Worm (Caenorhabditis elegans) whole organism, L3 larva: Measurements from ENCODE around the gene srz-1.
"Not testable (repeated sequence)": the region's sequence is repeated elsewhere in the genome, so short reads cannot be mapped to it uniquely, and the experiment has no call there.

Experiments used
- R02D3.7 ChIP-seq: fragments of 150-350 bp; optimal IDR thresholded peaks from 2 replicates; lab custom pipeline; 2014; ENCODE audit warnings: missing biosample characterization, missing genetic modification characterization
- ZK546.5 ChIP-seq: sonication (generic microtip); optimal IDR thresholded peaks from 2 replicates; lab custom pipeline; 2017; ENCODE audit warnings: missing biosample characterization, missing genetic modification characterization
- ama-1 ChIP-seq: fragments of 150-350 bp; optimal IDR thresholded peaks from 2 replicates; lab custom pipeline; 2018
- ceh-82 ChIP-seq: fragments of 150-350 bp; optimal IDR thresholded peaks from 2 replicates; lab custom pipeline; 2014; ENCODE audit warnings: missing biosample characterization, missing genetic modification characterization
- ceh-9 ChIP-seq: sonication (generic microtip); optimal IDR thresholded peaks from 2 replicates; lab custom pipeline; 2018; ENCODE audit warnings: missing biosample characterization, missing genetic modification characterization
- daf-12 ChIP-seq: fragments of 150-350 bp; optimal IDR thresholded peaks from 2 replicates; lab custom pipeline; 2014; ENCODE audit warnings: missing biosample characterization, missing genetic modification reagents, missing genetic modification characterization
- egl-27 ChIP-seq: sonication (generic microtip); optimal IDR thresholded peaks from 4 replicates; lab custom pipeline; 2017; ENCODE audit warnings: missing biosample characterization, missing genetic modification reagents, missing genetic modification characterization
- egl-5 ChIP-seq: fragments of 150-350 bp; optimal IDR thresholded peaks from 2 replicates; lab custom pipeline; 2017; ENCODE audit warnings: missing biosample characterization, missing genetic modification reagents, missing genetic modification characterization, inconsistent platforms
- elt-1 ChIP-seq: fragments of 150-350 bp; optimal IDR thresholded peaks from 2 replicates; lab custom pipeline; 2014; ENCODE audit warnings: missing biosample characterization, missing genetic modification characterization
- elt-3 ChIP-seq, 3 experiments: fragments of 150-350 bp in 1 of 3; sonication (generic microtip) in 2 of 3; optimal IDR thresholded peaks; 2 replicates in 2 of 3; 4 replicates in 1 of 3; lab custom pipeline; 2014 to 2017; ENCODE audit warnings: missing biosample characterization in 3 of 3, missing genetic modification characterization in 3 of 3
- eor-1 ChIP-seq, 2 experiments: fragments of 150-350 bp; optimal IDR thresholded peaks; 2 replicates each; lab custom pipeline; 2014 to 2018; ENCODE audit warnings: missing biosample characterization in 2 of 2, missing genetic modification characterization in 2 of 2
- fkh-10 ChIP-seq: sonication (generic microtip); optimal IDR thresholded peaks from 2 replicates; lab custom pipeline; 2017; ENCODE audit warnings: missing biosample characterization, missing genetic modification reagents, missing genetic modification characterization
- fos-1 ChIP-seq: fragments of 150-350 bp; optimal IDR thresholded peaks from 2 replicates; lab custom pipeline; 2014; ENCODE audit warnings: missing biosample characterization, missing genetic modification characterization
- lin-15B ChIP-seq: fragments of 150-350 bp; optimal IDR thresholded peaks from 2 replicates; lab custom pipeline; 2014; ENCODE audit warnings: missing biosample characterization, missing genetic modification characterization
- lin-39 ChIP-seq: fragments of 150-350 bp; optimal IDR thresholded peaks from 2 replicates; lab custom pipeline; 2018; ENCODE audit warnings: missing biosample characterization, missing genetic modification reagents, missing genetic modification characterization
- lsy-12 ChIP-seq: sonication (generic microtip); optimal IDR thresholded peaks from 2 replicates; lab custom pipeline; 2016; ENCODE audit warnings: mild to moderate bottlenecking, missing genetic modification characterization, missing compliant biosample characterization
- mdl-1 ChIP-seq: fragments of 150-350 bp; optimal IDR thresholded peaks from 2 replicates; lab custom pipeline; 2014; ENCODE audit warnings: missing biosample characterization, missing genetic modification characterization
- nfya-1 ChIP-seq: sonication (generic microtip); optimal IDR thresholded peaks from 2 replicates; lab custom pipeline; 2017; ENCODE audit warnings: missing genetic modification characterization, mild to moderate bottlenecking, missing compliant biosample characterization, antibody characterized with exemption, moderate library complexity; ENCODE audit not compliant: insufficient read depth
- nhr-11 ChIP-seq: fragments of 150-350 bp; optimal IDR thresholded peaks from 2 replicates; lab custom pipeline; 2014; ENCODE audit warnings: missing biosample characterization, missing genetic modification characterization
- nhr-12 ChIP-seq: fragments of 150-350 bp; optimal IDR thresholded peaks from 2 replicates; lab custom pipeline; 2014; ENCODE audit warnings: missing biosample characterization, missing genetic modification characterization
- nhr-23 ChIP-seq: fragments of 150-350 bp; optimal IDR thresholded peaks from 2 replicates; lab custom pipeline; 2014; ENCODE audit warnings: missing biosample characterization, missing genetic modification reagents, missing genetic modification characterization
- nhr-25 ChIP-seq: sonication (generic microtip); optimal IDR thresholded peaks from 2 replicates; lab custom pipeline; 2017; ENCODE audit warnings: missing biosample characterization, missing genetic modification characterization
- nhr-28 ChIP-seq: fragments of 150-350 bp; optimal IDR thresholded peaks from 2 replicates; lab custom pipeline; 2014; ENCODE audit warnings: missing biosample characterization, missing genetic modification characterization
- nhr-43 ChIP-seq: sonication (generic microtip); optimal IDR thresholded peaks from 2 replicates; lab custom pipeline; 2016; ENCODE audit warnings: mild to moderate bottlenecking, missing genetic modification characterization, missing compliant biosample characterization; ENCODE audit not compliant: poor library complexity, severe bottlenecking
- nhr-67 ChIP-seq: fragments of 150-350 bp; optimal IDR thresholded peaks from 2 replicates; lab custom pipeline; 2014; ENCODE audit warnings: missing biosample characterization, missing genetic modification characterization
- nhr-76 ChIP-seq: fragments of 150-350 bp; sonication (generic microtip); optimal IDR thresholded peaks from 5 replicates; lab custom pipeline; 2014; ENCODE audit warnings: missing biosample characterization, missing genetic modification characterization
- nhr-77 ChIP-seq: fragments of 150-350 bp; optimal IDR thresholded peaks from 2 replicates; lab custom pipeline; 2014; ENCODE audit warnings: missing biosample characterization, missing genetic modification characterization
- pha-4 ChIP-seq: fragments of 150-350 bp; optimal IDR thresholded peaks from 2 replicates; lab custom pipeline; 2014; ENCODE audit warnings: missing biosample characterization, missing genetic modification reagents, missing genetic modification characterization
- pqm-1 ChIP-seq: fragments of 150-350 bp; optimal IDR thresholded peaks from 2 replicates; lab custom pipeline; 2017; ENCODE audit warnings: missing biosample characterization, missing genetic modification characterization, inconsistent platforms
- sea-2 ChIP-seq: fragments of 150-350 bp; sonication (generic microtip); optimal IDR thresholded peaks from 4 replicates; lab custom pipeline; 2014; ENCODE audit warnings: missing biosample characterization, missing genetic modification reagents, missing genetic modification characterization
- skn-1 ChIP-seq: fragments of 150-350 bp; optimal IDR thresholded peaks from 2 replicates; lab custom pipeline; 2014; ENCODE audit warnings: missing biosample characterization, missing genetic modification characterization
- snpc-4 ChIP-seq: fragments of 150-350 bp; optimal IDR thresholded peaks from 2 replicates; lab custom pipeline; 2014; ENCODE audit warnings: missing biosample characterization, missing genetic modification characterization
- tbx-2 ChIP-seq: sonication (generic microtip); optimal IDR thresholded peaks from 2 replicates; lab custom pipeline; 2016; ENCODE audit warnings: mild to moderate bottlenecking, missing genetic modification characterization, missing compliant biosample characterization
- unc-39 ChIP-seq: sonication (generic microtip); optimal IDR thresholded peaks from 4 replicates; lab custom pipeline; 2017; ENCODE audit warnings: missing biosample characterization, missing genetic modification characterization
- unc-62 ChIP-seq: fragments of 150-350 bp; sonication (generic microtip); optimal IDR thresholded peaks from 4 replicates; lab custom pipeline; 2014; ENCODE audit warnings: missing biosample characterization, missing genetic modification reagents, missing genetic modification characterization
- zag-1 ChIP-seq: fragments of 150-350 bp; optimal IDR thresholded peaks from 2 replicates; lab custom pipeline; 2014; ENCODE audit warnings: missing biosample characterization, missing genetic modification characterization

Gene srz-1

DNA sequence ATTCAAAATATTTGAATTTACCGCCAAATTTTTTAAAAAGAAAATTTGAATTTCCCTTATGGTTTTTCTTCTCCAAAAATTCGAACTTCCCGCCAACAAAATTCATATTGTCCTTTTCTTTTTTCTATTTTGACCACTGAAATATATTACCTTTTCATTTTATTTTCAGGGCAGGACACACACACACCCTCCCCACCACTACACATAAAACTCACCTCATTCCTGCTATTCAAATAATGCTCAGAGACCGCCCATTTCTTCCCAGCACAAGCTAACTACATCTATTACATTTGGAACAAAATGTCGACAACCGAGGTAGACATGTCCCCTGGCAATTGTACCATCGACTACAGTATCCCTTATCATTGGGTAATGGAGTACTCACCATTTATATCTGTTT lies 21.4 kb upstream of the srz-1 start, which contains the start of gene W06G6.15:
Gene W06G6.15, plus strand, starts transcription at position 301 of the 400 bp plus-strand sequence.
- not testable (repeated sequence) for TF ChIP-seq lin-15B (tag; lab: Kevin White, UChicago); lsy-12 (tag; lab: Kevin White, UChicago); daf-12
- TF ChIP-seq, all 47 proteins: peak for 0; not testable (repeated sequence) for 47

DNA sequence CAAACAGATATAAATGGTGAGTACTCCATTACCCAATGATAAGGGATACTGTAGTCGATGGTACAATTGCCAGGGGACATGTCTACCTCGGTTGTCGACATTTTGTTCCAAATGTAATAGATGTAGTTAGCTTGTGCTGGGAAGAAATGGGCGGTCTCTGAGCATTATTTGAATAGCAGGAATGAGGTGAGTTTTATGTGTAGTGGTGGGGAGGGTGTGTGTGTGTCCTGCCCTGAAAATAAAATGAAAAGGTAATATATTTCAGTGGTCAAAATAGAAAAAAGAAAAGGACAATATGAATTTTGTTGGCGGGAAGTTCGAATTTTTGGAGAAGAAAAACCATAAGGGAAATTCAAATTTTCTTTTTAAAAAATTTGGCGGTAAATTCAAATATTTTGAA lies 14.8 kb upstream of the srz-1 start, which contains the start of gene Y70C5B.2:
Gene Y70C5B.2, minus strand, starts transcription at position 101 of the 400 bp plus-strand sequence.
- not testable (repeated sequence) for TF ChIP-seq unc-39, snpc-4, nhr-11 (tag; lab: Kevin White, UChicago)

DNA sequence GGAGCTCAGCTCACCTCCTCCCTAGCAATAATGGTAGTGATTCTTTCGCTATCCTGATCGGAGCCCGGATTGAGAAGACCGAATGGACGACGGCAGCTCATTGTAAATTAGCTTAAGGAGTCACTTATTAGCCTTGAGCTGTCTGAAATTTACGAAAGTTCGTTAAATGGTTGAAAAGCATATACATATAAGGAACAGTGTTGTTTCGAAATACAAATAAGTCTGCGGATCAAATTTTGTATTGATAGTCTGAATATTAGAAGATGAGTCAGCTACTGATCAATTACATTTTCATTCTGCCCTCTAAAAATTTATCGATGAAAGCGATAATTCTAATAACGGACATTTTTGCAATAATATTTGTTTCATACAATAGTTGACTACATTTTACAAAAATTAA lies 9.0 kb upstream of the srz-1 start, which contains the start of gene F14F8.14:
Gene F14F8.14, minus strand, starts transcription at position 101 of the 400 bp plus-strand sequence.
- TF ChIP-seq pha-4 (tag; lab: Kevin White, UChicago), result no peak
- no peak for TF ChIP-seq ceh-82 (tag; lab: Kevin White, UChicago)
- no peak for TF ChIP-seq nhr-43
- no peak for TF ChIP-seq pqm-1
- no peak for TF ChIP-seq nhr-67 (tag; lab: Kevin White, UChicago)
- TF ChIP-seq snpc-4 (tag; lab: Kevin White, UChicago), result no peak
- no peak for TF ChIP-seq R02D3.7 (tag; lab: Kevin White, UChicago)
- no peak for TF ChIP-seq elt-1 (tag; lab: Kevin White, UChicago)
- TF ChIP-seq fkh-10 (GFP tag; lab: Kevin White, UChicago), result no peak
- no peak for TF ChIP-seq nhr-28 (tag; lab: Kevin White, UChicago)
- TF ChIP-seq skn-1, result no peak
- no peak for TF ChIP-seq ZK546.5
- TF ChIP-seq mdl-1, result no peak
- no peak for TF ChIP-seq lin-15B (tag; lab: Kevin White, UChicago)
- TF ChIP-seq nhr-23 (tag; lab: Kevin White, UChicago), result no peak
- no peak for TF ChIP-seq egl-27 (tag; lab: Kevin White, UChicago)
- TF ChIP-seq nhr-12, result no peak
- no peak for TF ChIP-seq unc-62
- no peak for TF ChIP-seq ceh-9 (tag; lab: Kevin White, UChicago)

DNA sequence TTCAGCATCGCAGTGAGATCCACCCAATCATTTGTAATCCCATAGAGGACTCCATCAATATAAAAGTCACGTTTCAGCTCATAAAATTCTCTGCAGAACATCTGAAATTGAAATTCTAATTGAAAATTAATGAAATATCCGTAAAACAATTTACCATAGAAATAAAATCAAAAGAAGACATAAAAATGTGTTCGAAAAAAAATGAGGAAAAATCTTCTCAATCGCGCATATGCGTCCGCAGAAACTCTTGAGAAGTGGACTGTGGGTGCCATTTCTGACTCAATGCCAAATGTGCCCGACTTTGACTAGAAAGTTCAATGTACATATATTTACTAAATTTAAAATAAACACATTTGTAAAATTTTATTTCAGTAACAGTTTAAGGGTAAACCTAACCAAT lies 7.2 kb upstream of the srz-1 start, which contains the start of gene F14F8.9:
Gene F14F8.9, minus strand, starts transcription at position 101 of the 400 bp plus-strand sequence.
- TF ChIP-seq egl-27 (tag; lab: Kevin White, UChicago), result no peak

DNA sequence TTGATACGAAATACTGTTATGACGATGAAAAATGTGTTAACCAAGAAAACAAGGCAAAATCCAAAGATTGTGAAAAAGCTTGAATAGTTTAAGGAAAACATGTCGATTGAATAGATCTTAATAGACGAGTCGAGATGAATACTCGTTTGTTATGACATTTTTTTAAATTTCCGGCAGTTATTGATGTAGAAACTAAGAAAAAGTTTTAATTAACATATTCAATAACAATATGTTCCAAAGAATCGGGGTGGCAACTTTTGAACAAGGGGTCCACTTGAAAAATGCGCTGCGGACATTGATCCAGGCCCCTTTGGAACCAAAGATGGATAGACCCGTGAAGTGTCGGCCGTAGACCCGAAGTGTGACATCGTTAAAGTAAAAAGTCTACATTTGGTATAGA lies 4.5 kb upstream of the srz-1 start, which contains the start of gene str-61:
Gene str-61, minus strand, starts transcription at position 101 of the 400 bp plus-strand sequence.
- TF ChIP-seq nhr-25 (no peak), nfya-1 (no peak)

DNA sequence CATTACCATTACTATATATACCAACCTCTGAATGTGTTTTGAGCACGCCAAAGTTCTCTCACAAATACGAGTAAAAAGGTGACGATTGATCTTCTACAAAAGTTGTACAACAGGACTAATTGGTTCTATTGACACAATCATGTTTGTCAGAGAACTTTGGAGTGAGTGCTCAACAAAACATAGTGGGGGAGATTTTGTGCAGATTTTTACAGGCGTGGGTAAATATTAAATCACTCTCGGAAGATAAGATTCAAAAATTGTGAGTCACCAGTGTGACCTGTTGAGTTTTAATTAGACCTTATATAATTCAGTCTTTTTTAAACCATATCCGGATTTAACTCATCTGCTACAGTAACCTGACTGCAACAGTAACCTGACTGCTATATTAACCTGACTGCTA lies 3.5 kb upstream of the srz-1 start, which contains the start of gene F14F8.8:
Gene F14F8.8, minus strand, starts transcription at position 101 of the 400 bp plus-strand sequence.
- TF ChIP-seq nhr-25 (no peak), lin-39 (tag; lab: Kevin White, UChicago) (no peak), nhr-23 (tag; lab: Kevin White, UChicago) (no peak)

DNA sequence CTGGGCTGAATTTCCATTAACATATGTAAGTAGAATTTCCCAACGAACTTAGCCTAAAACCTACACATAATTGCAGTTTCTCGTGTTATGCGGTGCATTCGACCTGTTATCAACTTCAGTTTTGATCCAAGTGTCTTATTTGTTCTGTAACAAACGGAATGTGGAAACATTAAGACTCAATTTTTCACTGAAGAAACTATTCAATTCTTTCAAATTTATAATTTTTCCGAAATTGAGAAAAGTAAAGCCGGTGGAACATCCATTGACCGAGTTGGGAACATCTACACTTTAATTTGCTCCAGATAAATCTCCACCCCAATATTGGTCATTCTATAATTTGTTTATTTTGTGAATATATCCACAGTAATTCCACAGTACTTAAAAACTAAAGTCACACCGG lies 1.3 kb upstream of the srz-1 start:
- TF ChIP-seq fos-1 (tag; lab: Kevin White, UChicago) (no peak), eor-1 (tag; optimal IDR thresholded peaks at IDR 0.05; lab: Kevin White, UChicago) (no peak), elt-3 (tag; optimal IDR thresholded peaks at IDR 0.05; lab: Kevin White, UChicago) (no peak), nhr-76 (tag; lab: Kevin White, UChicago) (no peak), snpc-4 (tag; lab: Kevin White, UChicago) (no peak), sea-2 (GFP tag; lab: Kevin White, UChicago) (no peak), unc-62 (no peak), egl-5 (tag; lab: Kevin White, UChicago) (no peak), lsy-12 (tag; lab: Kevin White, UChicago) (no peak), pha-4 (tag; lab: Kevin White, UChicago) (no peak), nhr-77 (tag; lab: Kevin White, UChicago) (no peak), nhr-43 (no peak), ama-1 (lab: Kevin White, UChicago) (no peak), nhr-25 (no peak), nhr-11 (tag; lab: Kevin White, UChicago) (no peak), skn-1 (no peak), zag-1 (tag; lab: Kevin White, UChicago) (no peak), lin-15B (tag; lab: Kevin White, UChicago) (no peak), tbx-2 (no peak)
